Worm (Caenorhabditis elegans) whole organism, young adult: ENCODE data around the gene T07F8.1.

Experiments used
- B0261.1 ChIP-seq: sonication (generic microtip); optimal IDR thresholded peaks from 2 replicates; lab custom pipeline; 2016; ENCODE audit warnings: mild to moderate bottlenecking, missing genetic modification characterization, moderate library complexity, missing compliant biosample characterization
- C06A6.2 ChIP-seq: fragments of 200-800 bp; sonication (Bioruptor generic); conservative IDR thresholded peaks from 2 replicates; pipeline ENCODE4 v1.3.6; 2022; ENCODE audit warnings: missing genetic modification characterization, missing compliant biosample characterization
- F22D6.2 ChIP-seq: sonication (generic microtip); optimal IDR thresholded peaks from 2 replicates; lab custom pipeline; 2016; ENCODE audit warnings: mild to moderate bottlenecking, missing genetic modification characterization, missing compliant biosample characterization
- F23B12.7 ChIP-seq: sonication (generic microtip); optimal IDR thresholded peaks from 2 replicates; lab custom pipeline; 2017; ENCODE audit warnings: missing genetic modification characterization, mild to moderate bottlenecking, missing compliant biosample characterization, antibody characterized with exemption, moderate library complexity; ENCODE audit not compliant: insufficient read depth
- F33H1.4 ChIP-seq: fragments of 200-800 bp; sonication (Bioruptor generic); IDR thresholded peaks from 2 replicates; pipeline ENCODE4 v1.3.6; 2022; ENCODE audit warnings: missing genetic modification reagents, missing genetic modification characterization, missing compliant biosample characterization
- F39B2.1 ChIP-seq: fragments of 200-800 bp; sonication (Bioruptor generic); IDR thresholded peaks from 2 replicates; pipeline ENCODE4 v1.3.6; 2022; ENCODE audit warnings: missing genetic modification reagents, missing genetic modification characterization, missing compliant biosample characterization
- K11D2.4 ChIP-seq: fragments of 200-800 bp; sonication (Bioruptor generic); IDR thresholded peaks from 2 replicates; pipeline ENCODE4 v1.3.6; 2022; ENCODE audit warnings: missing genetic modification reagents, missing genetic modification characterization, missing compliant biosample characterization
- T07F8.4 ChIP-seq: sonication (generic microtip); optimal IDR thresholded peaks from 2 replicates; lab custom pipeline; 2016; ENCODE audit warnings: mild to moderate bottlenecking, missing genetic modification characterization, moderate library complexity, missing compliant biosample characterization
- Y53F4B.3 ChIP-seq: fragments of 200-800 bp; sonication (Bioruptor generic); IDR thresholded peaks from 2 replicates; pipeline ENCODE4 v1.3.6; 2022; ENCODE audit warnings: missing genetic modification reagents, missing genetic modification characterization, missing compliant biosample characterization
- bed-2 ChIP-seq: fragments of 200-800 bp; sonication (Bioruptor generic); IDR thresholded peaks from 2 replicates; pipeline ENCODE4 v1.3.6; 2022; ENCODE audit warnings: missing genetic modification reagents, missing genetic modification characterization, missing compliant biosample characterization
- cebp-1 ChIP-seq, 2 experiments: fragments of 200-800 bp in 1 of 2; sonication (Bioruptor generic) in 1 of 2; sonication (generic microtip) in 1 of 2; IDR thresholded peaks in 1 of 2; optimal IDR thresholded peaks in 1 of 2; 2 replicates each; pipeline versions ENCODE4 v1.3.6 to Lab custom; 2017 to 2022; ENCODE audit warnings: missing compliant biosample characterization in 2 of 2, missing genetic modification characterization in 2 of 2, mild to moderate bottlenecking in 1 of 2, missing genetic modification reagents in 1 of 2, moderate library complexity in 1 of 2
- ceh-40 ChIP-seq: fragments of 200-800 bp; sonication (Bioruptor generic); IDR thresholded peaks from 2 replicates; pipeline ENCODE4 v1.3.6; 2022; ENCODE audit warnings: missing genetic modification characterization, missing compliant biosample characterization
- dpl-1 ChIP-seq: fragments of 150-350 bp; optimal IDR thresholded peaks from 2 replicates; lab custom pipeline; 2014; ENCODE audit warnings: missing biosample characterization, missing genetic modification reagents, missing genetic modification characterization
- gei-17 ChIP-seq: fragments of 200-800 bp; sonication (Bioruptor generic); optimal IDR thresholded peaks from 2 replicates; lab custom pipeline; 2018; ENCODE audit warnings: mild to moderate bottlenecking, missing genetic modification characterization, missing compliant biosample characterization
- hlh-12 ChIP-seq: sonication (generic microtip); optimal IDR thresholded peaks from 2 replicates; lab custom pipeline; 2016; ENCODE audit warnings: missing genetic modification characterization, missing compliant biosample characterization
- hmg-1.2 ChIP-seq: fragments of 200-800 bp; sonication (Bioruptor generic); IDR thresholded peaks from 2 replicates; pipeline ENCODE4 v1.3.6; 2022; ENCODE audit warnings: missing genetic modification reagents, missing genetic modification characterization, missing compliant biosample characterization
- hmg-20 ChIP-seq: fragments of 200-800 bp; sonication (Bioruptor generic); IDR thresholded peaks from 2 replicates; pipeline ENCODE4 v1.3.6; 2022; ENCODE audit warnings: missing genetic modification reagents, missing genetic modification characterization, missing compliant biosample characterization
- hsf-1 ChIP-seq: fragments of 200-800 bp; sonication (Bioruptor generic); IDR thresholded peaks from 2 replicates; pipeline ENCODE4 v1.3.6; 2022; ENCODE audit warnings: missing genetic modification reagents, missing genetic modification characterization, missing compliant biosample characterization
- lag-1 ChIP-seq: fragments of 200-800 bp; sonication (Bioruptor generic); IDR thresholded peaks from 2 replicates; pipeline ENCODE4 v1.3.6; 2022; ENCODE audit warnings: missing genetic modification reagents, missing genetic modification characterization, missing compliant biosample characterization
- lir-1 ChIP-seq: fragments of 200-800 bp; sonication (Bioruptor generic); conservative IDR thresholded peaks from 2 replicates; pipeline ENCODE4 v1.3.6; 2022; ENCODE audit warnings: missing genetic modification reagents, missing genetic modification characterization, missing compliant biosample characterization
- madf-3 ChIP-seq: fragments of 200-800 bp; sonication (Bioruptor generic); IDR thresholded peaks from 2 replicates; pipeline ENCODE4 v1.3.6; 2022; ENCODE audit warnings: missing genetic modification reagents, missing genetic modification characterization, missing compliant biosample characterization
- madf-8 ChIP-seq: fragments of 200-800 bp; sonication (Bioruptor generic); conservative IDR thresholded peaks from 2 replicates; pipeline ENCODE4 v1.3.6; 2022; ENCODE audit warnings: missing genetic modification reagents, missing genetic modification characterization, missing compliant biosample characterization
- mcd-1 ChIP-seq: fragments of 200-800 bp; sonication (Bioruptor generic); IDR thresholded peaks from 2 replicates; pipeline ENCODE4 v1.3.6; 2022; ENCODE audit warnings: missing genetic modification reagents, missing genetic modification characterization, missing compliant biosample characterization
- mel-28 ChIP-seq: sonication (generic microtip); optimal IDR thresholded peaks from 2 replicates; lab custom pipeline; 2016; ENCODE audit warnings: borderline replicate concordance, mild to moderate bottlenecking, missing genetic modification characterization, missing compliant biosample characterization
- mxl-1 ChIP-seq: sonication (generic microtip); optimal IDR thresholded peaks from 2 replicates; lab custom pipeline; 2016; ENCODE audit warnings: missing genetic modification characterization, missing compliant biosample characterization
- nfya-1 ChIP-seq: sonication (generic microtip); optimal IDR thresholded peaks from 2 replicates; lab custom pipeline; 2017; ENCODE audit warnings: antibody characterized with exemption, missing compliant biosample characterization, missing genetic modification characterization, borderline replicate concordance; ENCODE audit not compliant: insufficient read depth
- nfya-2 ChIP-seq: fragments of 200-800 bp; sonication (Bioruptor generic); IDR thresholded peaks from 2 replicates; pipeline ENCODE4 v1.3.6; 2022; ENCODE audit warnings: missing genetic modification reagents, missing genetic modification characterization, missing compliant biosample characterization
- nfyb-1 ChIP-seq: fragments of 200-800 bp; sonication (Bioruptor generic); IDR thresholded peaks from 2 replicates; pipeline ENCODE4 v1.3.6; 2022; ENCODE audit warnings: missing genetic modification reagents, missing genetic modification characterization, missing compliant biosample characterization
- nhr-27 ChIP-seq: fragments of 200-800 bp; sonication (Bioruptor generic); optimal IDR thresholded peaks from 2 replicates; lab custom pipeline; 2018; ENCODE audit warnings: mild to moderate bottlenecking, missing genetic modification characterization, moderate library complexity, missing compliant biosample characterization
- repo-1 ChIP-seq: sonication (generic microtip); optimal IDR thresholded peaks from 2 replicates; lab custom pipeline; 2017; ENCODE audit warnings: mild to moderate bottlenecking, missing genetic modification characterization, missing compliant biosample characterization
- rpc-1 ChIP-seq, 2 experiments: fragments of 150-350 bp in 1 of 2; sonication (generic microtip) in 1 of 2; optimal IDR thresholded peaks; 2 replicates each; lab custom pipeline; 2014 to 2018; ENCODE audit warnings: missing biosample characterization in 1 of 2, missing genetic modification characterization in 1 of 2, missing genetic modification reagents in 1 of 2, missing genotype in 1 of 2
- sea-2 ChIP-seq: fragments of 200-800 bp; sonication (Bioruptor generic); IDR thresholded peaks from 2 replicates; pipeline ENCODE4 v1.3.6; 2022; ENCODE audit warnings: missing genetic modification characterization, missing compliant biosample characterization
- snpc-1.1 ChIP-seq: sonication (generic microtip); optimal IDR thresholded peaks from 2 replicates; lab custom pipeline; 2017; ENCODE audit warnings: missing genetic modification characterization, mild to moderate bottlenecking, missing compliant biosample characterization, antibody characterized with exemption, moderate library complexity, missing genotype, missing genetic modification reagents; ENCODE audit not compliant: insufficient read depth
- snpc-1.3 ChIP-seq: sonication (generic microtip); optimal IDR thresholded peaks from 2 replicates; lab custom pipeline; 2017; ENCODE audit warnings: missing genetic modification characterization, mild to moderate bottlenecking, missing compliant biosample characterization, antibody characterized with exemption, moderate library complexity, missing genotype, missing genetic modification reagents; ENCODE audit not compliant: insufficient read depth
- sptf-2 ChIP-seq: fragments of 200-800 bp; sonication (Bioruptor generic); optimal IDR thresholded peaks from 2 replicates; lab custom pipeline; 2018; ENCODE audit warnings: mild to moderate bottlenecking, missing genetic modification characterization, missing compliant biosample characterization
- tbp1 ChIP-seq: fragments of 200-800 bp; sonication (Bioruptor generic); optimal IDR thresholded peaks from 2 replicates; lab custom pipeline; 2018; ENCODE audit warnings: mild to moderate bottlenecking, missing genetic modification characterization, missing compliant biosample characterization
- unc-130 ChIP-seq: sonication (generic microtip); optimal IDR thresholded peaks from 2 replicates; lab custom pipeline; 2016; ENCODE audit warnings: missing genetic modification reagents, missing genetic modification characterization, missing compliant biosample characterization
- xnd-1 ChIP-seq: sonication (generic microtip); optimal IDR thresholded peaks from 2 replicates; lab custom pipeline; 2016; ENCODE audit warnings: missing genotype, missing genetic modification reagents, missing genetic modification characterization, missing compliant biosample characterization

The T07F8.1 gene

ce11 chrII:7122661-7123418 lies 25.4 kb upstream of the T07F8.1 start, which contains the start of gene F10E7.11 (continued):
- TF ChIP-seq cebp-1 (GFP tag; IDR thresholded peaks at IDR 0.05; lab: Robert Waterston, UW), result peak; percentile 92
- peak; percentile 99 for TF ChIP-seq cebp-1 (tag; optimal IDR thresholded peaks at IDR 0.05; lab: Kevin White, UChicago)
- no peak for TF ChIP-seq snpc-1.3 (tag; lab: Kevin White, UChicago)
- TF ChIP-seq hmg-20 (GFP tag; lab: Robert Waterston, UW), result no peak
- no peak for TF ChIP-seq nfya-1
- TF ChIP-seq nhr-27 (tag; lab: Kevin White, UChicago), result no peak
- no peak for TF ChIP-seq T07F8.4 (tag; lab: Kevin White, UChicago)
- TF ChIP-seq K11D2.4 (GFP tag; lab: Robert Waterston, UW), result peak; percentile 58; the same call in 1 of the 2 replicates
- TF ChIP-seq madf-3 (GFP tag; lab: Robert Waterston, UW), result no peak; the same call in 1 of the 2 replicates
- peak; percentile 78 for TF ChIP-seq mcd-1 (GFP tag; lab: Robert Waterston, UW)
- TF ChIP-seq gei-17 (GFP tag; lab: Kevin White, UChicago), result no peak
- TF ChIP-seq mxl-1 (tag; lab: Kevin White, UChicago), result no peak
- no peak for TF ChIP-seq nfya-2 (GFP tag; lab: Robert Waterston, UW)
- no peak for TF ChIP-seq mel-28 (tag; lab: Kevin White, UChicago)
- TF ChIP-seq unc-130 (GFP tag; lab: Kevin White, UChicago), result peak; percentile 6
- no peak for TF ChIP-seq dpl-1
- no peak for TF ChIP-seq Y53F4B.3 (GFP tag; lab: Robert Waterston, UW)
- no peak for TF ChIP-seq sea-2
- no peak for TF ChIP-seq sptf-2 (GFP tag; lab: Kevin White, UChicago)
- no peak for TF ChIP-seq snpc-1.1 (tag; lab: Kevin White, UChicago)
- TF ChIP-seq repo-1, result no peak
- no peak for TF ChIP-seq nfyb-1 (GFP tag; lab: Robert Waterston, UW)
- TF ChIP-seq lir-1 (GFP tag; lab: Robert Waterston, UW), result no peak
- TF ChIP-seq madf-8 (GFP tag; lab: Robert Waterston, UW), result no peak
- TF ChIP-seq C06A6.2 (GFP tag; lab: Robert Waterston, UW), result peak; percentile 71; the same call in 1 of the 2 replicates
- TF ChIP-seq tbp1 (GFP tag; lab: Kevin White, UChicago), result no peak
- TF ChIP-seq F23B12.7 (tag; lab: Kevin White, UChicago), result no peak
- peak; percentile 9 for TF ChIP-seq rpc-1 (optimal IDR thresholded peaks at IDR 0.05; lab: Kevin White, UChicago)
- no peak for TF ChIP-seq rpc-1 (tag; optimal IDR thresholded peaks at IDR 0.05; lab: Kevin White, UChicago)
- peak; percentile 4 for TF ChIP-seq xnd-1 (tag; lab: Kevin White, UChicago)
- TF ChIP-seq hlh-12 (tag; lab: Kevin White, UChicago), result no peak
- no peak for TF ChIP-seq F33H1.4 (GFP tag; lab: Robert Waterston, UW)
- no peak for TF ChIP-seq lag-1 (GFP tag; lab: Robert Waterston, UW)
- TF ChIP-seq F22D6.2 (tag; lab: Kevin White, UChicago), result no peak
- no peak for TF ChIP-seq ceh-40 (GFP tag; lab: Robert Waterston, UW)
- TF ChIP-seq B0261.1 (tag; lab: Kevin White, UChicago), result no peak

- TF ChIP-seq bed-2 (no peak), hsf-1 (GFP tag; lab: Robert Waterston, UW) (no peak), lag-1 (GFP tag; lab: Robert Waterston, UW) (no peak), hmg-1.2 (GFP tag; lab: Robert Waterston, UW) (no peak), F39B2.1 (GFP tag; lab: Robert Waterston, UW) (no peak)
- TF ChIP-seq, all 124 proteins: peak for 0
Measured at ce11 chrII:7126457-7126856, 21.7 kb upstream of the T07F8.1 start, which contains the start of gene F10E7.1. Gene F10E7.1, plus strand, starts transcription at chrII:7126757.
